Fruit fly (Drosophila melanogaster) S2 (cell line): ENCODE measurements around the gene CG7606.

Experiments
- CG8478 ChIP-seq: fragments of >200 bp; optimal IDR thresholded peaks from 2 replicates; lab custom pipeline; 2018
- CTCF ChIP-seq, 2 experiments: fragments of >200 bp; optimal IDR thresholded peaks; 2 replicates each; lab custom pipeline; 2018

Gene CG7606

dm6 chr3R:17647444-17647843 is 51.1 kb downstream of the CG7606 start, which contains the start of gene CG14322:
Gene CG14322 (plus strand): TSS chr3R:17647679.
- TF ChIP-seq CTCF (optimal IDR thresholded peaks at IDR 0.05; lab: Kevin White, UChicago) (no peak), CG8478 (lab: Kevin White, UChicago) (no peak)
